Worm (Caenorhabditis elegans) whole organism, early embryonic: ENCODE measurements around the gene sdz-9.

Experiments
- B0310.2 ChIP-seq: sonication (generic microtip); optimal IDR thresholded peaks from 2 replicates; lab custom pipeline; 2016; ENCODE audit warnings: mild to moderate bottlenecking, missing genetic modification characterization, missing compliant biosample characterization
- F13C5.2 ChIP-seq: sonication (generic microtip); optimal IDR thresholded peaks from 2 replicates; lab custom pipeline; 2017; ENCODE audit warnings: mild to moderate bottlenecking, missing genetic modification characterization, inconsistent platforms, missing compliant biosample characterization
- aly-1 ChIP-seq: sonication (generic microtip); optimal IDR thresholded peaks from 2 replicates; lab custom pipeline; 2016; ENCODE audit warnings: missing genetic modification characterization, missing compliant biosample characterization
- ama-1 ChIP-seq: fragments of 150-350 bp; optimal IDR thresholded peaks from 2 replicates; lab custom pipeline; 2014
- ceh-13 ChIP-seq: fragments of 200-800 bp; sonication (Bioruptor generic); optimal IDR thresholded peaks from 2 replicates; lab custom pipeline; 2018; ENCODE audit warnings: mild to moderate bottlenecking, missing genetic modification characterization, missing compliant biosample characterization
- ceh-36 ChIP-seq: sonication (generic microtip); optimal IDR thresholded peaks from 2 replicates; lab custom pipeline; 2016; ENCODE audit warnings: missing genetic modification characterization, inconsistent platforms, missing compliant biosample characterization
- ets-7 ChIP-seq: sonication (generic microtip); optimal IDR thresholded peaks from 2 replicates; lab custom pipeline; 2016; ENCODE audit warnings: missing genotype, missing genetic modification characterization, missing compliant biosample characterization
- flt-1 ChIP-seq: fragments of 200-800 bp; sonication (Bioruptor generic); IDR thresholded peaks from 2 replicates; pipeline ENCODE4 v1.3.6; 2022; ENCODE audit warnings: missing genetic modification characterization, missing compliant biosample characterization
- hmbx-1 ChIP-seq: sonication (generic microtip); optimal IDR thresholded peaks from 2 replicates; lab custom pipeline; 2016; ENCODE audit warnings: mild to moderate bottlenecking, missing genetic modification characterization, missing compliant biosample characterization
- hmg-4 ChIP-seq: fragments of 200-800 bp; sonication (Bioruptor generic); optimal IDR thresholded peaks from 2 replicates; lab custom pipeline; 2018; ENCODE audit warnings: mild to moderate bottlenecking, missing genetic modification characterization, missing compliant biosample characterization
- hnd-1 ChIP-seq: sonication (generic microtip); optimal IDR thresholded peaks from 2 replicates; lab custom pipeline; 2016; ENCODE audit warnings: missing genetic modification characterization, missing compliant biosample characterization
- pes-1 ChIP-seq: fragments of 200-800 bp; sonication (Bioruptor generic); IDR thresholded peaks from 2 replicates; pipeline ENCODE4 v1.3.6; 2022; ENCODE audit warnings: missing genetic modification reagents, missing genetic modification characterization, missing compliant biosample characterization
- scrt-1 ChIP-seq: fragments of 200-800 bp; sonication (Bioruptor generic); IDR thresholded peaks from 2 replicates; pipeline ENCODE4 v1.3.6; 2022; ENCODE audit warnings: missing genetic modification characterization, missing compliant biosample characterization
- sea-1 ChIP-seq: fragments of 200-800 bp; sonication (Bioruptor generic); conservative IDR thresholded peaks from 2 replicates; pipeline ENCODE4 v1.3.6; 2022; ENCODE audit warnings: missing genetic modification characterization, missing compliant biosample characterization
- tbx-11 ChIP-seq: fragments of 200-800 bp; sonication (Bioruptor generic); IDR thresholded peaks from 2 replicates; pipeline ENCODE4 v1.3.6; 2022; ENCODE audit warnings: missing genetic modification characterization, missing compliant biosample characterization
- tbx-37 ChIP-seq: fragments of 200-800 bp; sonication (Bioruptor generic); conservative IDR thresholded peaks from 2 replicates; pipeline ENCODE4 v1.3.6; 2022; ENCODE audit warnings: missing genetic modification reagents, missing genetic modification characterization, missing compliant biosample characterization
- tra-4 ChIP-seq: sonication (generic microtip); optimal IDR thresholded peaks from 2 replicates; lab custom pipeline; 2017; ENCODE audit warnings: missing genetic modification characterization, missing compliant biosample characterization

sdz-9 gene

DNA sequence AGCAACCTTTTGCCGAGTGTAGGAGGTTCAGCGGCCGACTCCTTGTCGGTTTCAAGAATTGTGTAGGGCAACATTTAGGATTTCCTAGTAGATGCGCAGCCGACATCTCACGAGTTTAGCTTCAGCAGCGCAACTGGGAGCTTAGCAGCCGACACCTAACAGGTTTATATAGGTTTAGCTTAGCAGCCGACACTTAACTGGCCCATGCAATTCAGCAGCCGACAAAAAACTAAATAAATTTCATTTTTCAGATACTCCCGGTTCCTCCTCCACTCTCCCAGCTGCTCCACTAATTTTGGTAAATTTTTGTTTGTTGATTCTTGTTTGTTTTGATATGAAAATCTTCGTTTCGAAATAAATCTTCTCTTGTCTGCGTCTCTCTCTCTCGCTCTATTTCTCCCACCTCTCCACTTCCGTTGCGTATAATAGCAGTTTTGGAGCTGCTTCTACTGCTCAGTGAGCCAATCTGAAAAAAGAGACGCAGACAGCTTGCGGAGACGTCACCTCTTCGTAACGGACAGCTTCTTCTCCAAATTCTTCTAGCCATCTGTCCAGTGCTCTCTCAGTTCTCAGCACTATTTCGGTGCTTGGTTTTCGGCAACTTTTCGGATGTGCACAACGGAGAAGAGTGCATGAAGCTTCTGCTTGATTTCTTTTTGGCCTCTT lies 25.3 kb downstream of the sdz-9 start:
- TF ChIP-seq B0310.2 (tag; lab: Kevin White, UChicago) (no peak), flt-1 (GFP tag; lab: Robert Waterston, UW) (no peak), tbx-37 (GFP tag; lab: Robert Waterston, UW) (no peak)

- TF ChIP-seq tbx-11 (GFP tag; lab: Robert Waterston, UW) (no peak), pes-1 (no peak), hmbx-1 (tag; lab: Kevin White, UChicago) (no peak), ets-7 (tag; lab: Kevin White, UChicago) (no peak), hmg-4 (GFP tag; lab: Kevin White, UChicago) (no peak), ceh-36 (tag; lab: Kevin White, UChicago) (no peak), F13C5.2 (no peak), ama-1 (no peak), ceh-13 (no peak), hnd-1 (no peak), aly-1 (tag; lab: Kevin White, UChicago) (no peak), B0310.2 (tag; lab: Kevin White, UChicago) (no peak), sea-1 (GFP tag; lab: Robert Waterston, UW) (no peak), scrt-1 (GFP tag; lab: Robert Waterston, UW) (no peak), flt-1 (GFP tag; lab: Robert Waterston, UW) (no peak)
Measured at ce11 chrII:2742251-2742650, 31.2 kb downstream of the sdz-9 start, which contains the start of gene T05A8.7. TSS of gene T05A8.7 (minus strand) at chrII:2742351.

DNA sequence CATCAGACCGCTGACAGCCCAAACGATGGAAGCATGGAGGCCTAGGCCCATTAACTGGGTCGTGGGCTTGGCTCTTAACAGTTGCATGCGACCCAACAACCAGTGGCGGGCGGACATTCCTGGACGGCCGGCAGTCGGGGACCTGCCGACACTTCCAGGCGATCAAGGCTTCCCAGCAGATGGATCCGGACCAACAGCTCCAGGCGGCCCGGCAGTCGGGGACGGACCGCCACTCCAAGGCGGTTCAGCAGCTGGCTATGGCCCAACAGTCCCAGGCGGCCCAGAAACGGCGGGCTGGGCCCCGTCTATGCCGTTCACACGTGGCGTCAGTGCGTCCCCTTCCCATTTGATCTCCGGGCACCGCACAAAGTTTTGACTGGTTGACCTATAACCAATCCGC lies 32.0 kb downstream of the sdz-9 start:
- TF ChIP-seq scrt-1 (GFP tag; lab: Robert Waterston, UW) (0 out of 2 replicates have a peak, but pooled peaks have one; percentile 47), tra-4 (tag; lab: Kevin White, UChicago) (no peak), ets-7 (tag; lab: Kevin White, UChicago) (no peak)

ce11 chrII:2739619-2740018 lies 33.8 kb downstream of the sdz-9 start, which contains the start of gene T05A8.6:
TSS of gene T05A8.6 (minus strand) at chrII:2739719.
- TF ChIP-seq ama-1 = no peak
- TF ChIP-seq tbx-11 (GFP tag; lab: Robert Waterston, UW) = no peak
- no peak for TF ChIP-seq flt-1 (GFP tag; lab: Robert Waterston, UW)
- TF ChIP-seq hmg-4 (GFP tag; lab: Kevin White, UChicago) = no peak
- TF ChIP-seq ets-7 (tag; lab: Kevin White, UChicago) = no peak

DNA sequence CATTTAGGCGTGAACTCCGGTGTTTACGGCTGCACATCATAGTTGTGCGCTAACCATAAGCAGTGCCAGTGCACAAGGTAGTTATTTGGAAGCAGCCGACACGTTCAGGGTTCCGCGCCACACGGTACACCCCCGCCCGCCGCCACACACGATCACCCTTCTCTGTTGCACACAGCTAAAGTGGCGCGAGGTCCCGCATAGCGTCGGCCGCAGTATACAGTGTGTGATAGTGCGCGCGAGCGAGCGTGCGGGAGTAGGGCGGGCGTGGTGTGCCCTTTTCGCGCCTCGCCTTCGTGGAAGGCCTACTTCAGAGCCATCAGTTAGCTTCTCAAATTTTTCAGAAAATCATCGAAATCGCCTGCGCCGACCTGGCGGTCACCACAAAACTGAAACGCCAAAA lies 36.5 kb downstream of the sdz-9 start:
- TF ChIP-seq hnd-1 (no peak), tbx-11 (GFP tag; lab: Robert Waterston, UW) (no peak), aly-1 (tag; lab: Kevin White, UChicago) (no peak), tbx-37 (GFP tag; lab: Robert Waterston, UW) (no peak), sea-1 (GFP tag; lab: Robert Waterston, UW) (no peak), F13C5.2 (no peak), hmbx-1 (tag; lab: Kevin White, UChicago) (no peak), scrt-1 (GFP tag; lab: Robert Waterston, UW) (no peak)

ce11 chrII:2736156-2736728 lies 37.2 kb downstream of the sdz-9 start, which contains the start of gene T05A8.8:
TSS of gene T05A8.8 (plus strand) at chrII:2736678.
- TF ChIP-seq ceh-36 (tag; lab: Kevin White, UChicago) = no peak
- no peak for TF ChIP-seq ama-1

DNA sequence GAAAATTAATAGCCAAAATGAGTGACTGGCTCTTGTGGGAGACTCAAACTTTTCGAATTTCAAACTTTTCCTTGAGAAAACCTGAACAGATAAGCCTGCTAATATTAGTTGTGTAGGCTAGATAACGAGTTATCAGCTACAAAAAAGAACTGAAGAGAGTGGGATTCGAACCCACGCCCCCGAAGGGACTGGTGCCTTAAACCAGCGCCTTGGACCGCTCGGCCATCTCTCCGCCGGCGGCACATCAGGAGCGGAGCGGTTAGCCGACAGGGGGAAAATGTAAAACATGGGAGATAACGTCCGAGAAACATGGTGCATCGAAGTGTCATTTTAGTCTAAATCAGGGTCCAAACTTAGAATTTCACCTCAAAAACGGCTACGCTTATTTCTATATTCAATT lies 37.8 kb downstream of the sdz-9 start:
- no peak for TF ChIP-seq pes-1
- no peak for TF ChIP-seq tbx-37 (GFP tag; lab: Robert Waterston, UW)
- TF ChIP-seq hmg-4 (GFP tag; lab: Kevin White, UChicago) = no peak
- TF ChIP-seq hmbx-1 (tag; lab: Kevin White, UChicago) = no peak
- TF ChIP-seq aly-1 (tag; lab: Kevin White, UChicago) = no peak

ce11 chrII:2735192-2735591 lies 38.2 kb downstream of the sdz-9 start, which contains the start of gene wdr-31:
TSS of gene wdr-31 (minus strand) at chrII:2735292.
- TF ChIP-seq ceh-13 (no peak), ama-1 (no peak), hnd-1 (no peak), aly-1 (tag; lab: Kevin White, UChicago) (no peak), hmbx-1 (tag; lab: Kevin White, UChicago) (no peak), hmg-4 (GFP tag; lab: Kevin White, UChicago) (no peak), scrt-1 (GFP tag; lab: Robert Waterston, UW) (no peak), tra-4 (tag; lab: Kevin White, UChicago) (no peak), pes-1 (no peak), ceh-36 (tag; lab: Kevin White, UChicago) (no peak), B0310.2 (tag; lab: Kevin White, UChicago) (no peak), flt-1 (GFP tag; lab: Robert Waterston, UW) (no peak), sea-1 (GFP tag; lab: Robert Waterston, UW) (no peak)
